Worm (Caenorhabditis elegans): Measurements from ENCODE around the gene T03E6.9.

- TF ChIP-seq pha-4 (tag; optimal IDR thresholded peaks at IDR 0.05) = no peak
- no peak for TF ChIP-seq ztf-11 (tag; optimal IDR thresholded peaks at IDR 0.05)
- TF ChIP-seq ZK546.5 (tag; optimal IDR thresholded peaks at IDR 0.05) = no peak
- no peak for TF ChIP-seq nhr-28 (tag; optimal IDR thresholded peaks at IDR 0.05)
- no peak for TF ChIP-seq nhr-77 (tag; optimal IDR thresholded peaks at IDR 0.05)
- no peak for TF ChIP-seq nhr-25 (tag; optimal IDR thresholded peaks at IDR 0.05)
- TF ChIP-seq snpc-4 (tag; optimal IDR thresholded peaks at IDR 0.05) = no peak
- no peak for TF ChIP-seq unc-39 (tag; optimal IDR thresholded peaks at IDR 0.05)
- no peak for TF ChIP-seq nhr-76 (tag; optimal IDR thresholded peaks at IDR 0.05)
- no peak for TF ChIP-seq egl-27 (tag; optimal IDR thresholded peaks at IDR 0.05)
- no peak for TF ChIP-seq pqm-1 (tag; optimal IDR thresholded peaks at IDR 0.05)
- TF ChIP-seq lin-15B (tag; optimal IDR thresholded peaks at IDR 0.05) = no peak
- no peak for TF ChIP-seq elt-1 (tag; optimal IDR thresholded peaks at IDR 0.05)
These were observed 19.5 kb downstream of the T03E6.9 start for ce11 chrV:16581061-16581460.
